Fruit fly (Drosophila melanogaster) whole organism, prepupa: Measurements from ENCODE around the gene NaPi-III.

Source experiments
- Blimp-1 ChIP-seq: fragments of 200-800 bp; sonication (Bioruptor generic); optimal IDR thresholded peaks from 3 replicates; lab custom pipeline; 2017; ENCODE audit warnings: missing biosample characterization, missing genetic modification characterization, mild to moderate bottlenecking, moderate library complexity, missing genetic modification reagents
- CG10631 ChIP-seq: fragments of 200-800 bp; sonication (Bioruptor generic); optimal IDR thresholded peaks from 2 replicates; lab custom pipeline; 2016; ENCODE audit warnings: missing biosample characterization, missing genetic modification characterization
- CG11294 ChIP-seq: fragments of 200-800 bp; sonication (Bioruptor generic); IDR thresholded peaks from 2 replicates; pipeline ENCODE4 v1.3.6; 2022; ENCODE audit warnings: missing biosample characterization, missing genetic modification characterization
- CG15336 ChIP-seq: fragments of 200-800 bp; sonication (Bioruptor generic); IDR thresholded peaks from 2 replicates; pipeline ENCODE4 v1.3.6; 2022; ENCODE audit warnings: missing biosample characterization, missing genetic modification characterization
- CG16779 ChIP-seq: fragments of 200-800 bp; sonication (Bioruptor generic); optimal IDR thresholded peaks from 3 replicates; lab custom pipeline; 2017; ENCODE audit warnings: missing biosample characterization, mild to moderate bottlenecking, missing genetic modification characterization
- CG3032 ChIP-seq: fragments of 200-800 bp; optimal IDR thresholded peaks from 2 replicates; lab custom pipeline; 2019; ENCODE audit warnings: missing biosample characterization, mild to moderate bottlenecking, missing genetic modification characterization, moderate library complexity
- CG31627 ChIP-seq: fragments of 200-800 bp; sonication (Bioruptor generic); optimal IDR thresholded peaks from 3 replicates; lab custom pipeline; 2016; ENCODE audit warnings: missing biosample characterization, missing genetic modification characterization
- CG3919 ChIP-seq: fragments of 200-800 bp; sonication (Bioruptor generic); optimal IDR thresholded peaks from 3 replicates; lab custom pipeline; 2016; ENCODE audit warnings: missing biosample characterization, missing genetic modification characterization
- CG4318 ChIP-seq: fragments of 200-800 bp; sonication (Bioruptor generic); optimal IDR thresholded peaks from 3 replicates; lab custom pipeline; 2017; ENCODE audit warnings: missing biosample characterization, mild to moderate bottlenecking, missing genetic modification characterization
- CG6163 ChIP-seq: fragments of 200-800 bp; sonication (Bioruptor generic); IDR thresholded peaks from 3 replicates; pipeline ENCODE4 v1.3.6; 2022; ENCODE audit warnings: missing biosample characterization, missing genetic modification characterization
- CG6808 ChIP-seq: fragments of 200-800 bp; sonication (Bioruptor generic); optimal IDR thresholded peaks from 3 replicates; lab custom pipeline; 2017; ENCODE audit warnings: missing biosample characterization, missing genetic modification characterization, mild to moderate bottlenecking, moderate library complexity, missing genetic modification reagents
- CG6854 ChIP-seq: fragments of 200-800 bp; sonication (Bioruptor generic); optimal IDR thresholded peaks from 2 replicates; lab custom pipeline; 2017; ENCODE audit warnings: missing biosample characterization, mild to moderate bottlenecking, missing genetic modification characterization
- CG8319 ChIP-seq: fragments of 200-800 bp; sonication (Bioruptor generic); optimal IDR thresholded peaks from 3 replicates; lab custom pipeline; 2016; ENCODE audit warnings: missing biosample characterization, missing genetic modification characterization
- CG9139 ChIP-seq: fragments of 200-800 bp; sonication (Bioruptor generic); optimal IDR thresholded peaks from 3 replicates; lab custom pipeline; 2017; ENCODE audit warnings: missing biosample characterization, mild to moderate bottlenecking, missing genetic modification characterization
- Eip75B ChIP-seq: fragments of 200-800 bp; sonication (Bioruptor generic); optimal IDR thresholded peaks from 3 replicates; lab custom pipeline; 2016; ENCODE audit warnings: missing biosample characterization, missing genetic modification characterization
- Eip78C ChIP-seq: fragments of 200-800 bp; sonication (Bioruptor generic); peaks from one replicate; lab custom pipeline; 2016; ENCODE audit warnings: missing biosample characterization, missing genetic modification characterization
- Ets96B ChIP-seq: fragments of 200-800 bp; optimal IDR thresholded peaks from 2 replicates; lab custom pipeline; 2019; ENCODE audit warnings: missing biosample characterization, mild to moderate bottlenecking, missing genetic modification characterization, moderate library complexity
- Hr39 ChIP-seq: fragments of 200-800 bp; sonication (Bioruptor generic); optimal IDR thresholded peaks from 2 replicates; lab custom pipeline; 2016; ENCODE audit warnings: missing biosample characterization, missing genetic modification characterization
- Hr4 ChIP-seq: fragments of 200-800 bp; sonication (Bioruptor generic); optimal IDR thresholded peaks from 3 replicates; lab custom pipeline; 2016; ENCODE audit warnings: missing biosample characterization, missing genetic modification characterization
- Met ChIP-seq: fragments of 200-800 bp; sonication (Bioruptor generic); optimal IDR thresholded peaks from 3 replicates; lab custom pipeline; 2016; ENCODE audit warnings: missing biosample characterization, missing genetic modification characterization
- Sox14 ChIP-seq: fragments of 200-800 bp; sonication (Bioruptor generic); optimal IDR thresholded peaks from 3 replicates; lab custom pipeline; 2016; ENCODE audit warnings: missing biosample characterization, missing genetic modification characterization
- acj6 ChIP-seq: fragments of 200-800 bp; sonication (Bioruptor generic); optimal IDR thresholded peaks from 3 replicates; lab custom pipeline; 2016; ENCODE audit warnings: missing biosample characterization, missing genetic modification characterization
- dsx ChIP-seq: fragments of 200-800 bp; optimal IDR thresholded peaks from 3 replicates; lab custom pipeline; 2019; ENCODE audit warnings: missing biosample characterization, mild to moderate bottlenecking, missing genetic modification characterization, moderate library complexity; ENCODE audit not compliant: poor library complexity, severe bottlenecking
- eg ChIP-seq: fragments of 200-800 bp; sonication (Bioruptor generic); IDR thresholded peaks from 3 replicates; pipeline ENCODE4 v1.3.6; 2022; ENCODE audit warnings: missing biosample characterization, missing genetic modification characterization
- esn ChIP-seq: fragments of 200-800 bp; sonication (Bioruptor generic); optimal IDR thresholded peaks from 2 replicates; lab custom pipeline; 2016; ENCODE audit warnings: missing biosample characterization, mild to moderate bottlenecking, missing genetic modification characterization, moderate library complexity
- fd59A ChIP-seq: fragments of 200-800 bp; sonication (Bioruptor generic); optimal IDR thresholded peaks from 2 replicates; lab custom pipeline; 2017; ENCODE audit warnings: missing biosample characterization, mild to moderate bottlenecking, missing genetic modification characterization, missing genetic modification reagents
- fd85E ChIP-seq: fragments of 200-800 bp; sonication (Bioruptor generic); optimal IDR thresholded peaks from 3 replicates; lab custom pipeline; 2016; ENCODE audit warnings: missing biosample characterization, missing genetic modification characterization
- fkh ChIP-seq: fragments of 200-800 bp; sonication (Bioruptor generic); optimal IDR thresholded peaks from 3 replicates; lab custom pipeline; 2017; ENCODE audit warnings: missing biosample characterization, mild to moderate bottlenecking, missing genetic modification characterization, moderate library complexity
- lz ChIP-seq: fragments of 200-800 bp; sonication (Bioruptor generic); optimal IDR thresholded peaks from 3 replicates; lab custom pipeline; 2016; ENCODE audit warnings: missing biosample characterization, missing genetic modification characterization
- pdm3 ChIP-seq: fragments of 200-800 bp; sonication (Bioruptor generic); optimal IDR thresholded peaks from 3 replicates; lab custom pipeline; 2016; ENCODE audit warnings: missing biosample characterization, missing genetic modification characterization
- salr ChIP-seq, 2 experiments: fragments of 200-800 bp; sonication (Bioruptor generic); optimal IDR thresholded peaks; 3 replicates each; lab custom pipeline; 2016 to 2018; ENCODE audit warnings: missing biosample characterization in 2 of 2, missing genetic modification characterization in 2 of 2, mild to moderate bottlenecking in 1 of 2
- ss ChIP-seq, 2 experiments: fragments of 200-800 bp; sonication (Bioruptor generic); optimal IDR thresholded peaks; 2 replicates in 1 of 2; 3 replicates in 1 of 2; lab custom pipeline; 2017 to 2018; ENCODE audit warnings: mild to moderate bottlenecking in 2 of 2, missing biosample characterization in 2 of 2, missing genetic modification characterization in 2 of 2, moderate library complexity in 1 of 2
- svp ChIP-seq: fragments of 200-800 bp; sonication (Bioruptor generic); peaks from one replicate; lab custom pipeline; 2016; ENCODE audit warnings: missing biosample characterization, missing genetic modification characterization
- vri ChIP-seq: fragments of 200-800 bp; sonication (Bioruptor generic); optimal IDR thresholded peaks from 3 replicates; lab custom pipeline; 2016; ENCODE audit warnings: missing biosample characterization, mild to moderate bottlenecking, missing genetic modification characterization

Gene NaPi-III

DNA sequence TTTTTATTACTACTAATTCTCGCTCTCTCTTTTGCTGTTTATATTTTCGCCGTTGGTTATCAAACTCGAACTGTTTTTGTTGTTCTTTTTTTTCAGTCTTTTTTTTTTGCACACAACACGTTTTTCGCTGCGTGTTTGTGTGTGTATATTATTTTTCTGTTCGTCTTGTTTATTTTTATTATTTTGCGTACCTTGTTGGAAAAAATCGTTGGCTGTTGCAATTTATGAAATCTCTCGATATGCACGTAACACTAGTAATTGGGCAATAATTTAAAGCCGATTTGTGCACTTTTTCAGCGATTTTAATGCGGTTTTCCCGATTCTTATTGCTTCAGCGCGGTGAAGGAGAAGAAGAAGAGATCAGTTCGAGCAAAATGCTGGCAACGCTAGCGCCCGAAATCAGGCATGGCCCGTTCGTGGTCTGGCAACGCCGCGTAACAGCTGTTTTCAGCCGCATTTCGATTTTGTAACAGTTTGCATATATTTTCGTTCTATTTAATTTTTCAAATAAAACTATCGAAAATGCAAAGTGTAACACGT is 2.7 kb upstream of the NaPi-III start, which contains the start of the genes FoxK and mRpL2 (continued):
- TF ChIP-seq CG31627 (GFP tag; lab: Kevin White, UChicago) (no peak), fd59A (GFP tag; lab: Kevin White, UChicago) (peak; percentile 61), svp (GFP tag; lab: Kevin White, UChicago) (peak; percentile 74), CG10631 (GFP tag; lab: Kevin White, UChicago) (peak; percentile 47), CG11294 (GFP tag; lab: Robert Waterston, UW) (no peak), CG9139 (GFP tag; lab: Kevin White, UChicago) (peak; percentile 94), acj6 (GFP tag; lab: Kevin White, UChicago) (no peak), pdm3 (GFP tag; lab: Kevin White, UChicago) (peak; percentile 71), CG3032 (tag; lab: Kevin White, UChicago) (peak; percentile 77), CG4318 (peak; percentile 11), esn (GFP tag; lab: Kevin White, UChicago) (peak; percentile 41)

- TF ChIP-seq CG15336 (0 out of 2 replicates have a peak, but pooled peaks have one; percentile 8), dsx (no peak), CG8319 (GFP tag; lab: Kevin White, UChicago) (no peak), svp (GFP tag; lab: Kevin White, UChicago) (peak; percentile 84), CG6854 (peak; percentile 16), Sox14 (GFP tag; lab: Kevin White, UChicago) (peak; percentile 88), ss (GFP tag; optimal IDR thresholded peaks at IDR 0.05; lab: Kevin White, UChicago) (peak; percentile 16 to 20), pdm3 (GFP tag; lab: Kevin White, UChicago) (no peak), CG6163 (peak; percentile 39; the same call in 1 of the 3 replicates)
- TF ChIP-seq, all 60 proteins: peak for 6
Observed at dm6 chr3L:11123598-11124284, 593 bp downstream of the NaPi-III start.

DNA sequence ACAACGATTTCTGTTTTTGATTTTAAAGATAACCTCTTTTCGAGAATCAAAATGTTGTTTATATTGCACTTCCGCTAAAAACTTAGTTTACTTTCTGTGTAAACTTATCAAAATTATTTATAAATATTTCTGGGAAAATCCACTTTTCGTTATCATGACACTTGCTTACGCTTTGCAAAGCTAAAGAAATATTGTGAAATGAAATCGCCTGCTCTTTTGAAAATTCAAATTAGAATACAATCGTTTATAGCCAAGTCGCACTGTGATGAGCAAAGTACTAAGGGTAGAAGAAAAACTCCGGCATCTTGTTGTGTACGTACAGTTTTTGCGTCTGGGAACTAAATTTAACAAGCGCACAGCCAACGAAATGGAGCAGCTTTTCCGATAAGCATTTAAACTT is 1.3 kb downstream of the NaPi-III start:
- TF ChIP-seq Ets96B = no peak
- no peak for TF ChIP-seq CG6808
- peak; percentile 15 for TF ChIP-seq Met (GFP tag; lab: Kevin White, UChicago)
- TF ChIP-seq Eip78C (GFP tag; lab: Kevin White, UChicago) = peak; percentile 77
- peak; percentile 43 for TF ChIP-seq Hr4 (GFP tag; lab: Kevin White, UChicago)

- TF ChIP-seq svp (GFP tag; lab: Kevin White, UChicago) (peak; percentile 88), eg (GFP tag; lab: Robert Waterston, UW) (no peak)
Observed at dm6 chr3L:11124841-11125240, 1.7 kb downstream of the NaPi-III start.

DNA sequence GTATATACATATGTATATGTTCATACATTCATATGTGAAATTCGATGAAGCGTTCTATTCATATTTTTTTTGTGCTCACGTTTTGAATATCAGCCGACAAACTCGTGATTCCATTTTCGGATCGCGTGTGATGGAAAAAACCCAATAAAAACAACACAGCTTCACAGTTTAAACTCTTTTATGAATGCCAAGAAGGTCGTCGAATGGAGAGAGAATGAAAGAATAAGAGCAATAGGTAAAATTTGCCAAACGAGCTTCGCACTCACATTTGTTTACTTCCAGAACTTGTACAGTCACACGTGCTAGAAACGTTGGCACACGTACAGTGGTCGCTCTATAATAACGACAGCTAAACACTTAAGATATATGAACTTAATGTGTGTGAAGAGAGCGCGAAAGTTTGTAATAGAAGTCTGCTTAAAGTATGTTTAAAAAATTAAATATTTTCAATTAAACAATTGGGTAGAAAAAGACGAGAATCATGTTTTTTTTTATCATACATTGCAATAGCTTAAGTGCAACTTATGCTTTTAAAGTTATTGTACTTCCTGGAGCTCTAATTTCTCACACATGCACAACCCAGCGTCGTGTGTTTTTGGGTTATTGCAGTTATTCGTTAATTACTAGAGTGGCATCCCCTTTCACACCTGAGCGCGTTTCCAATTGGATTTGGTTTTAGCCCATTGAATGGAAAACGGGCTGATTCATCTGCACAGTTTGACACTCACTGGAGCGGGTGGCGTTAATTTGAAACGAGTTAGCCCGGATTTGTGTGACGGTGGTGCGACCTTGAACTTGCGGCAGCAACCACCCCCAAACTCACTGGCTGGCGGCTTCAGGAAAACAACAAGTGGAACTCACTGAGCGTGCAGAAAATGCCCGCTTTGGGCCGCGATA is 2.7 kb downstream of the NaPi-III start:
- TF ChIP-seq fkh (GFP tag; lab: Kevin White, UChicago) (peak; percentile 8), CG6163 (no peak), CG16779 (no peak), vri (no peak)
- TF ChIP-seq, all 60 proteins: peak for 1

- TF ChIP-seq CG9139 (GFP tag; lab: Kevin White, UChicago) (no peak), fkh (GFP tag; lab: Kevin White, UChicago) (no peak), Eip78C (GFP tag; lab: Kevin White, UChicago) (no peak), Eip75B (GFP tag; lab: Kevin White, UChicago) (no peak), CG3919 (no peak), lz (GFP tag; lab: Kevin White, UChicago) (no peak), Hr39 (GFP tag; lab: Kevin White, UChicago) (no peak), CG6163 (no peak), Blimp-1 (no peak), CG15336 (no peak), salr (GFP tag; optimal IDR thresholded peaks at IDR 0.05; lab: Kevin White, UChicago) (no peak), CG6808 (no peak), CG6854 (no peak), fd85E (GFP tag; lab: Kevin White, UChicago) (no peak)
- TF ChIP-seq, all 60 proteins: peak for 0
Observed at dm6 chr3L:11130535-11130934, 7.4 kb downstream of the NaPi-III start, which contains the start of gene nol. TSS of gene nol (plus strand) at chr3L:11130835.
